Fruit fly (Drosophila melanogaster) whole organism, embryonic: ENCODE results near the gene sip3.

Experiments
- CG11695 ChIP-seq: fragments of 200-800 bp; sonication (Bioruptor generic); IDR thresholded peaks from 3 replicates; pipeline ENCODE4 v1.3.6; 2022; ENCODE audit warnings: missing biosample characterization, missing genetic modification characterization
- CG12071 ChIP-seq: fragments of 200-800 bp; sonication (Bioruptor generic); optimal IDR thresholded peaks from 3 replicates; lab custom pipeline; 2018; ENCODE audit warnings: missing biosample characterization, mild to moderate bottlenecking, missing genetic modification characterization
- CG12299 ChIP-seq: fragments of 200-800 bp; sonication (Bioruptor generic); optimal IDR thresholded peaks from 2 replicates; lab custom pipeline; 2018; ENCODE audit warnings: missing biosample characterization, mild to moderate bottlenecking, missing genetic modification characterization
- CG13296 ChIP-seq: fragments of 200-800 bp; sonication (Bioruptor generic); optimal IDR thresholded peaks from 3 replicates; lab custom pipeline; 2018; ENCODE audit warnings: missing biosample characterization, mild to moderate bottlenecking, missing genetic modification characterization
- CG13894 ChIP-seq: fragments of 200-800 bp; sonication (Bioruptor generic); optimal IDR thresholded peaks from 3 replicates; lab custom pipeline; 2018; ENCODE audit warnings: missing biosample characterization, mild to moderate bottlenecking, missing genetic modification characterization, moderate library complexity
- CG16813 ChIP-seq: fragments of 200-800 bp; sonication (Bioruptor generic); IDR thresholded peaks from 3 replicates; pipeline ENCODE4 v1.3.6; 2022; ENCODE audit warnings: missing biosample characterization, missing genetic modification characterization; ENCODE audit not compliant: partially characterized antibody
- CG18011 ChIP-seq: fragments of 200-800 bp; sonication (Bioruptor generic); optimal IDR thresholded peaks from 2 replicates; lab custom pipeline; 2017; ENCODE audit warnings: missing biosample characterization, missing genetic modification characterization, mild to moderate bottlenecking, moderate library complexity, missing genotype
- CG2199 ChIP-seq: fragments of 200-800 bp; sonication (Bioruptor generic); IDR thresholded peaks from 3 replicates; pipeline ENCODE4 v1.3.6; 2022; ENCODE audit warnings: missing biosample characterization, missing genetic modification characterization
- CG2678 ChIP-seq: fragments of 200-800 bp; sonication (Bioruptor generic); optimal IDR thresholded peaks from 3 replicates; lab custom pipeline; 2019; ENCODE audit warnings: missing biosample characterization, mild to moderate bottlenecking, missing genetic modification characterization, moderate library complexity
- CG31388 ChIP-seq: fragments of 200-800 bp; sonication (Bioruptor generic); optimal IDR thresholded peaks from 2 replicates; lab custom pipeline; 2016; ENCODE audit warnings: missing biosample characterization, missing genetic modification characterization
- CG34376 ChIP-seq: fragments of 200-800 bp; sonication (Bioruptor generic); optimal IDR thresholded peaks from 2 replicates; lab custom pipeline; 2018; ENCODE audit warnings: missing biosample characterization, mild to moderate bottlenecking, missing genetic modification characterization
- CG34422 ChIP-seq: fragments of 200-800 bp; sonication (Bioruptor generic); IDR thresholded peaks from 3 replicates; pipeline ENCODE4 v1.3.6; 2022; ENCODE audit warnings: missing biosample characterization, missing genetic modification characterization
- CG3838 ChIP-seq: fragments of 200-800 bp; sonication (Bioruptor generic); optimal IDR thresholded peaks from 3 replicates; lab custom pipeline; 2016; ENCODE audit warnings: missing biosample characterization, missing genetic modification characterization
- CG5245 ChIP-seq: fragments of 200-800 bp; sonication (Bioruptor generic); optimal IDR thresholded peaks from 3 replicates; lab custom pipeline; 2016; ENCODE audit warnings: missing biosample characterization, missing genetic modification characterization
- CG6175 ChIP-seq: fragments of 200-800 bp; sonication (Bioruptor generic); IDR thresholded peaks from 3 replicates; pipeline ENCODE4 v1.3.6; 2022; ENCODE audit warnings: missing biosample characterization, missing genetic modification characterization
- CG8089 ChIP-seq: fragments of 200-800 bp; sonication (Bioruptor generic); optimal IDR thresholded peaks from 3 replicates; lab custom pipeline; 2016; ENCODE audit warnings: missing biosample characterization, missing genetic modification characterization
- CG8944 ChIP-seq: fragments of 200-800 bp; sonication (Bioruptor generic); optimal IDR thresholded peaks from 3 replicates; lab custom pipeline; 2016; ENCODE audit warnings: missing biosample characterization, missing genetic modification characterization
- CHES-1-like ChIP-seq: fragments of 200-800 bp; sonication (Bioruptor generic); optimal IDR thresholded peaks from 2 replicates; lab custom pipeline; 2016; ENCODE audit warnings: missing biosample characterization, missing genetic modification characterization
- Deaf1 ChIP-seq: fragments of 200-800 bp; optimal IDR thresholded peaks from 3 replicates; lab custom pipeline; 2019; ENCODE audit warnings: missing biosample characterization, mild to moderate bottlenecking, missing genetic modification characterization, moderate library complexity
- Drgx ChIP-seq: fragments of 200-800 bp; sonication (Bioruptor generic); IDR thresholded peaks from 2 replicates; pipeline ENCODE4 v1.3.6; 2022; ENCODE audit warnings: missing biosample characterization, missing genetic modification characterization
- E2f2 ChIP-seq: fragments of 200-800 bp; sonication (Bioruptor generic); IDR thresholded peaks from 2 replicates; pipeline ENCODE4 v1.3.6; 2022; ENCODE audit warnings: missing biosample characterization, missing genetic modification characterization
- Ets65A ChIP-seq: fragments of 200-800 bp; sonication (Bioruptor generic); peaks from one replicate; lab custom pipeline; 2016; ENCODE audit warnings: missing biosample characterization, missing genetic modification characterization
- HLH54F ChIP-seq: fragments of 200-800 bp; sonication (Bioruptor generic); optimal IDR thresholded peaks from 3 replicates; lab custom pipeline; 2016; ENCODE audit warnings: missing biosample characterization, missing genetic modification characterization
- HLHmδ ChIP-seq: fragments of 200-800 bp; sonication (Bioruptor generic); optimal IDR thresholded peaks from 2 replicates; lab custom pipeline; 2018; ENCODE audit warnings: missing biosample characterization, mild to moderate bottlenecking, missing genetic modification characterization, moderate library complexity
- Hr39 ChIP-seq: fragments of >200 bp; optimal IDR thresholded peaks from 2 replicates; lab custom pipeline; 2017
- Hsf ChIP-seq: fragments of 200-800 bp; sonication (Bioruptor generic); optimal IDR thresholded peaks from 3 replicates; lab custom pipeline; 2016; ENCODE audit warnings: missing biosample characterization, missing genetic modification characterization
- Lhr ChIP-seq: fragments of 200-800 bp; sonication (Bioruptor generic); optimal IDR thresholded peaks from 3 replicates; lab custom pipeline; 2017; ENCODE audit warnings: mild to moderate bottlenecking, missing biosample characterization, missing genetic modification reagents, missing genetic modification characterization
- PHDP ChIP-seq: fragments of 200-800 bp; sonication (Bioruptor generic); optimal IDR thresholded peaks from 3 replicates; lab custom pipeline; 2018; ENCODE audit warnings: missing biosample characterization, mild to moderate bottlenecking, missing genetic modification characterization, moderate library complexity
- Ptx1 ChIP-seq: fragments of 200-800 bp; sonication (Bioruptor generic); IDR thresholded peaks from 2 replicates; pipeline ENCODE4 v1.3.6; 2022; ENCODE audit warnings: missing biosample characterization, missing genetic modification characterization
- Sin3A ChIP-seq: fragments of >200 bp; optimal IDR thresholded peaks from 2 replicates; lab custom pipeline; 2018
- Taf1 ChIP-seq: fragments of 200-800 bp; sonication (Bioruptor generic); IDR thresholded peaks from 2 replicates; pipeline ENCODE4 v1.3.6; 2022; ENCODE audit warnings: missing biosample characterization, missing genetic modification characterization
- Tbp ChIP-seq: fragments of >200 bp; optimal IDR thresholded peaks from 2 replicates; lab custom pipeline; 2018; ENCODE audit warnings: missing biosample characterization, missing genetic modification characterization
- Usf ChIP-seq: fragments of 200-800 bp; sonication (Bioruptor generic); optimal IDR thresholded peaks from 2 replicates; lab custom pipeline; 2017; ENCODE audit warnings: missing genotype, missing biosample characterization, missing genetic modification characterization
- bab2 ChIP-seq: fragments of 200-800 bp; sonication (Bioruptor generic); optimal IDR thresholded peaks from 2 replicates; lab custom pipeline; 2016; ENCODE audit warnings: missing biosample characterization, missing genetic modification characterization
- corto ChIP-seq: fragments of 200-800 bp; sonication (Bioruptor generic); optimal IDR thresholded peaks from 2 replicates; lab custom pipeline; 2016; ENCODE audit warnings: missing biosample characterization, mild to moderate bottlenecking, missing genetic modification characterization, moderate library complexity
- crp ChIP-seq, 2 experiments: fragments of 200-800 bp; sonication (Bioruptor generic); optimal IDR thresholded peaks; 2 replicates in 1 of 2; 3 replicates in 1 of 2; lab custom pipeline; 2017; ENCODE audit warnings: missing biosample characterization in 2 of 2, missing genetic modification characterization in 2 of 2, mild to moderate bottlenecking in 1 of 2, moderate library complexity in 1 of 2
- da ChIP-seq: fragments of 200-800 bp; sonication (Bioruptor generic); optimal IDR thresholded peaks from 2 replicates; lab custom pipeline; 2016; ENCODE audit warnings: missing biosample characterization, missing genetic modification characterization
- dm ChIP-seq: fragments of 200-800 bp; sonication (Bioruptor generic); optimal IDR thresholded peaks from 3 replicates; lab custom pipeline; 2016; ENCODE audit warnings: missing biosample characterization, missing genetic modification characterization
- dmrt11E ChIP-seq: fragments of 200-800 bp; sonication (Bioruptor generic); optimal IDR thresholded peaks from 3 replicates; lab custom pipeline; 2018; ENCODE audit warnings: missing biosample characterization, mild to moderate bottlenecking, missing genetic modification characterization, moderate library complexity
- gcm ChIP-seq: fragments of 200-800 bp; sonication (Bioruptor generic); optimal IDR thresholded peaks from 2 replicates; lab custom pipeline; 2019; ENCODE audit warnings: missing biosample characterization, mild to moderate bottlenecking, missing genetic modification characterization, moderate library complexity
- hth ChIP-seq: fragments of >200 bp; optimal IDR thresholded peaks from 2 replicates; lab custom pipeline; 2017; ENCODE audit warnings: inconsistent platforms
- kah ChIP-seq: fragments of 200-800 bp; sonication (Bioruptor generic); optimal IDR thresholded peaks from 2 replicates; lab custom pipeline; 2018; ENCODE audit warnings: missing biosample characterization, mild to moderate bottlenecking, missing genetic modification characterization
- lola ChIP-seq, 3 experiments: fragments of >200 bp in 2 of 3; fragments of 200-800 bp in 1 of 3; sonication (Bioruptor generic) in 1 of 3; optimal IDR thresholded peaks; 2 replicates each; lab custom pipeline; 2017 to 2019; ENCODE audit warnings: missing biosample characterization in 3 of 3, missing genetic modification characterization in 3 of 3, mild to moderate bottlenecking in 1 of 3, moderate library complexity in 1 of 3
- mld ChIP-seq: fragments of 200-800 bp; sonication (Bioruptor generic); IDR thresholded peaks from 3 replicates; pipeline ENCODE4 v1.3.6; 2022; ENCODE audit warnings: missing biosample characterization, missing genetic modification characterization; ENCODE audit not compliant: partially characterized antibody
- nerfin-1 ChIP-seq: fragments of 200-800 bp; sonication (Bioruptor generic); optimal IDR thresholded peaks from 3 replicates; lab custom pipeline; 2019; ENCODE audit warnings: missing biosample characterization, mild to moderate bottlenecking, missing genetic modification characterization, moderate library complexity
- nmo ChIP-seq: fragments of 200-800 bp; sonication (Bioruptor generic); optimal IDR thresholded peaks from 2 replicates; lab custom pipeline; 2018; ENCODE audit warnings: missing biosample characterization, mild to moderate bottlenecking, missing genetic modification characterization, moderate library complexity
- pita ChIP-seq: fragments of 200-800 bp; sonication (Bioruptor generic); optimal IDR thresholded peaks from 2 replicates; lab custom pipeline; 2017; ENCODE audit warnings: missing biosample characterization, mild to moderate bottlenecking, missing genetic modification characterization
- pnt ChIP-seq: fragments of 200-800 bp; sonication (Bioruptor generic); optimal IDR thresholded peaks from 3 replicates; lab custom pipeline; 2016; ENCODE audit warnings: missing biosample characterization, missing genetic modification characterization
- pzg ChIP-seq: fragments of 200-800 bp; sonication (Bioruptor generic); optimal IDR thresholded peaks from 3 replicates; lab custom pipeline; 2018; ENCODE audit warnings: missing biosample characterization, mild to moderate bottlenecking, missing genetic modification characterization, moderate library complexity
- tio ChIP-seq: fragments of 200-800 bp; sonication (Bioruptor generic); optimal IDR thresholded peaks from 2 replicates; lab custom pipeline; 2017; ENCODE audit warnings: missing biosample characterization, missing genetic modification characterization, inconsistent platforms
- wek ChIP-seq: fragments of 200-800 bp; sonication (Bioruptor generic); optimal IDR thresholded peaks from 3 replicates; lab custom pipeline; 2018; ENCODE audit warnings: missing biosample characterization, mild to moderate bottlenecking, missing genetic modification characterization, moderate library complexity

sip3 gene

DNA sequence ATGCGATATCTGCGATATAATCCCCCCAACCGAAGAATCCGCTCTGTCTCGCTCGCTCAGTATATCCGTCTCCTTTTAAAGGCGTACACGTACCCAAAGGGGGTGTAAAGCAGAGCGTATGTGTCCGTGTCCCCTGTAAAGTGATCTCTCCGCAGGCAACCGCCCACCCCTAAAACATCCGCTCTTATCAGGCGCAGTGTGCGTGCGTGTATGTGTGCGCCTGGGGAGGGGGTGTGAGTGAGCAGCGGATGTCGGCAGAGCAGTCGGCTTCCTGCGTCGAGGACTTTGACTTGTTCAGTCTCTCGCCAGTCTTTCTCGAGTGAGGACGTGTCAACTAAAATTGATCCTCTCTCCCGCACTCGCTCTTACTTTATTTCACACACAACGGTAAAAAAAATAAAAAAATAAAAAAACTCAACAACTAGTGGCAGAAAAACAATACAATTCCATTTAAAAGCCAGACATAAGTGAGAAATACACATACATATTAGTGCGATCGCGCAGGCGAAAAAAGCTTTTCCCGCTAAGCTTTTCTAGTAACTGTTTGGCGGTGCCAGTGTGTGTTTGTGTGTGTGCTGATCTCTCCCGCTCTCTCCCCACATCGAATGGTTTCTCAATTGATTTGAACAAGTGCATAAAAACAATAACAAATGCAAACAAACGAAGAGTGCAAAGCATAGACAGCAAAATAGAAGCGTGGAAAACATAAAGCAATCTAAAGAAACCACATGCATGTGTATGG lies 46.4 kb upstream of the sip3 start (continued):
- TF ChIP-seq pita (GFP tag; lab: Kevin White, UChicago) (no peak), CG8089 (GFP tag; lab: Kevin White, UChicago) (no peak), Deaf1 (tag; lab: Kevin White, UChicago) (peak; percentile 48), CG2199 (GFP tag; lab: Robert Waterston, UW) (no peak; the same call in 2 of the 3 replicates), Hsf (GFP tag; lab: Kevin White, UChicago) (no peak), lola (GFP tag; optimal IDR thresholded peaks at IDR 0.05; lab: Kevin White, UChicago) (peak in 1 of 3 experiments; percentile 10), CG6175 (GFP tag; lab: Robert Waterston, UW) (no peak), CG34422 (GFP tag; lab: Robert Waterston, UW) (no peak), CG12299 (tag; lab: Kevin White, UChicago) (no peak), nmo (GFP tag; lab: Kevin White, UChicago) (no peak), da (GFP tag; lab: Kevin White, UChicago) (no peak), Hr39 (lab: Kevin White, UChicago) (no peak), CG5245 (no peak), CG18011 (GFP tag; lab: Kevin White, UChicago) (no peak), CG2678 (tag; lab: Kevin White, UChicago) (no peak), Sin3A (lab: Kevin White, UChicago) (no peak), Ptx1 (GFP tag; lab: Robert Waterston, UW) (no peak), dm (GFP tag; lab: Kevin White, UChicago) (no peak), crp (GFP tag; optimal IDR thresholded peaks at IDR 0.05; lab: Kevin White, UChicago) (no peak), CG3838 (GFP tag; lab: Kevin White, UChicago) (no peak), PHDP (no peak), CG13894 (tag; lab: Kevin White, UChicago) (no peak), tio (no peak), wek (no peak), CG34376 (GFP tag; lab: Kevin White, UChicago) (peak; percentile 11), CG31388 (GFP tag; lab: Kevin White, UChicago) (no peak), Tbp (GFP tag; lab: Kevin White, UChicago) (no peak), E2f2 (peak; percentile 11; the same call in 1 of the 2 replicates), Usf (GFP tag; lab: Kevin White, UChicago) (no peak), CG8944 (GFP tag; lab: Kevin White, UChicago) (no peak), corto (GFP tag; lab: Kevin White, UChicago) (no peak), gcm (GFP tag; lab: Kevin White, UChicago) (no peak), CG12071 (GFP tag; lab: Kevin White, UChicago) (no peak), Taf1 (GFP tag; lab: Robert Waterston, UW) (no peak), dmrt11E (tag; lab: Kevin White, UChicago) (no peak), Ets65A (peak; percentile 36), pnt (no peak), HLH54F (GFP tag; lab: Kevin White, UChicago) (no peak), CG16813 (GFP tag; lab: Robert Waterston, UW) (peak; percentile 37; the same call in 2 of the 3 replicates), CG11695 (no peak), bab2 (GFP tag; lab: Kevin White, UChicago) (no peak), kah (GFP tag; lab: Kevin White, UChicago) (no peak), CG13296 (GFP tag; lab: Kevin White, UChicago) (no peak), Drgx (0 out of 2 replicates have a peak, but pooled peaks have one; percentile 5), nerfin-1 (tag; lab: Kevin White, UChicago) (peak; percentile 51), pzg (GFP tag; lab: Kevin White, UChicago) (no peak), Lhr (GFP tag; lab: Kevin White, UChicago) (no peak), mld (no peak), CHES-1-like (GFP tag; lab: Kevin White, UChicago) (no peak), hth (lab: Kevin White, UChicago) (no peak), HLHmδ (GFP tag; lab: Kevin White, UChicago) (peak; percentile 77)
